Worm (Caenorhabditis elegans) whole organism, L2 larva: ENCODE data around the gene srsx-13.

ENCODE experiments used
- egl-27 ChIP-seq: sonication (generic microtip); optimal IDR thresholded peaks from 3 replicates; lab custom pipeline; 2017; ENCODE audit warnings: missing biosample characterization, missing genetic modification reagents, missing genetic modification characterization
- skn-1 ChIP-seq: sonication (generic microtip); optimal IDR thresholded peaks from 2 replicates; lab custom pipeline; 2017; ENCODE audit warnings: missing biosample characterization, missing genetic modification characterization
- snpc-4 ChIP-seq: fragments of 150-350 bp; optimal IDR thresholded peaks from 2 replicates; lab custom pipeline; 2014; ENCODE audit warnings: missing biosample characterization, missing genetic modification characterization
- zag-1 ChIP-seq: fragments of 150-350 bp; optimal IDR thresholded peaks from 2 replicates; lab custom pipeline; 2014; ENCODE audit warnings: missing biosample characterization, missing genetic modification characterization

ce11 chrV:4979060-4979459, 3.9 kb downstream of the srsx-13 start, which contains the start of gene srsx-11:
- TF ChIP-seq snpc-4 (tag; lab: Kevin White, UChicago) (no peak), skn-1 (tag; lab: Kevin White, UChicago) (no peak), egl-27 (tag; lab: Kevin White, UChicago) (no peak), zag-1 (tag; lab: Kevin White, UChicago) (no peak)
